Worm (Caenorhabditis elegans): ENCODE data around the gene ampd-1.

DNA sequence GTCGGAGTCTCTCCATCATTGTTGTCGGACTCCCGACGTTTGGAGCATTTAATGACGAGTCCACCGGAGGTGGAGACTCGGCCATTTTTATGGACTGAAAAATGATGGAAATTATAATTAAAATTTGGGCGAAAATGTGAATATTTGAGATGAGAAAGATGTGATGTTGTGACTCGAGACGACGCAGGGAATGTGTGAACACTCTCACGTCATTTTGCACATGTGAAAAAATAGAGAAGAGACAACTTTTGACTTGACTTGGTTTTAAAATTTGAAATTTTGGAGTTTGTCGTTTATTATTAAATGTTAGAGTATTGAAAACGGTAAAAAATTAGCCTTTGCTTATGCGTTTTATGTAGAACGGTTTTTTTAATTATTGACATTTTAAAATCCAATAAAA lies 22.2 kb downstream of the ampd-1 start, which contains the start of gene dsh-1:
- TF ChIP-seq C38D4.7 (GFP tag; optimal IDR thresholded peaks at IDR 0.05) (no peak), pag-3 (tag; optimal IDR thresholded peaks at IDR 0.05; ENCODE audit: borderline replicate concordance) (no peak), ceh-31 (tag; optimal IDR thresholded peaks at IDR 0.05) (no peak), ttx-3 (tag; optimal IDR thresholded peaks at IDR 0.05) (no peak)

Data from whole organism, late embryonic.